Worm (Caenorhabditis elegans) whole organism, late embryonic: ENCODE data around the gene K05F6.14.
"Not testable (repeated sequence)": the region's sequence is repeated elsewhere in the genome, so short reads cannot be mapped to it uniquely, and the experiment has no call there.

Source experiments
- C08G9.2 ChIP-seq: sonication (generic microtip); optimal IDR thresholded peaks from 2 replicates; lab custom pipeline; 2016; ENCODE audit warnings: mild to moderate bottlenecking, missing genetic modification characterization, moderate library complexity, missing compliant biosample characterization
- C38D4.7 ChIP-seq: fragments of 200-800 bp; sonication (Bioruptor generic); optimal IDR thresholded peaks from 2 replicates; lab custom pipeline; 2018; ENCODE audit warnings: mild to moderate bottlenecking, missing genetic modification characterization, moderate library complexity, missing compliant biosample characterization
- K02D7.2 ChIP-seq: sonication (generic microtip); optimal IDR thresholded peaks from 2 replicates; lab custom pipeline; 2017; ENCODE audit warnings: mild to moderate bottlenecking, missing genetic modification characterization, missing compliant biosample characterization
- K09A11.1 ChIP-seq: sonication (generic microtip); optimal IDR thresholded peaks from 2 replicates; lab custom pipeline; 2017; ENCODE audit warnings: antibody characterized with exemption, mild to moderate bottlenecking, missing genetic modification characterization, missing compliant biosample characterization; ENCODE audit not compliant: insufficient read depth
- T23F11.4 ChIP-seq: fragments of 200-800 bp; sonication (Bioruptor generic); optimal IDR thresholded peaks from 2 replicates; lab custom pipeline; 2018; ENCODE audit warnings: mild to moderate bottlenecking, missing genetic modification characterization, missing compliant biosample characterization
- Y22D7AL.16 ChIP-seq: sonication (generic microtip); optimal IDR thresholded peaks from 2 replicates; lab custom pipeline; 2016; ENCODE audit warnings: missing genetic modification characterization, missing compliant biosample characterization
- ahr-1 ChIP-seq: sonication (generic microtip); optimal IDR thresholded peaks from 2 replicates; lab custom pipeline; 2016; ENCODE audit warnings: missing genetic modification characterization, missing compliant biosample characterization
- ceh-14 ChIP-seq: sonication (generic microtip); optimal IDR thresholded peaks from 2 replicates; lab custom pipeline; 2016; ENCODE audit warnings: missing genotype, missing genetic modification characterization, missing compliant biosample characterization
- ceh-18 ChIP-seq: sonication (generic microtip); optimal IDR thresholded peaks from 2 replicates; lab custom pipeline; 2016; ENCODE audit warnings: missing genetic modification characterization, missing compliant biosample characterization
- ceh-22 ChIP-seq: sonication (generic microtip); optimal IDR thresholded peaks from 2 replicates; lab custom pipeline; 2017; ENCODE audit warnings: missing biosample characterization, missing genetic modification characterization
- ceh-24 ChIP-seq: sonication (generic microtip); optimal IDR thresholded peaks from 2 replicates; lab custom pipeline; 2016; ENCODE audit warnings: mild to moderate bottlenecking, missing genetic modification characterization, missing compliant biosample characterization
- ceh-30 ChIP-seq: fragments of 150-350 bp; optimal IDR thresholded peaks from 2 replicates; lab custom pipeline; 2014; ENCODE audit warnings: missing biosample characterization, missing genetic modification characterization
- ceh-45 ChIP-seq: fragments of 200-800 bp; sonication (Bioruptor generic); IDR thresholded peaks from 2 replicates; pipeline ENCODE4 v1.3.6; 2022; ENCODE audit warnings: missing genetic modification reagents, missing genetic modification characterization, missing compliant biosample characterization
- ceh-48 ChIP-seq: sonication (generic microtip); optimal IDR thresholded peaks from 2 replicates; lab custom pipeline; 2016; ENCODE audit warnings: missing genetic modification characterization, inconsistent platforms, missing compliant biosample characterization
- ceh-6 ChIP-seq: fragments of 200-800 bp; sonication (Bioruptor generic); optimal IDR thresholded peaks from 2 replicates; lab custom pipeline; 2018; ENCODE audit warnings: mild to moderate bottlenecking, missing genetic modification characterization, missing compliant biosample characterization
- elt-2 ChIP-seq: sonication (generic microtip); optimal IDR thresholded peaks from 2 replicates; lab custom pipeline; 2016; ENCODE audit warnings: missing genetic modification reagents, missing genetic modification characterization, missing compliant biosample characterization
- elt-4 ChIP-seq: sonication (generic microtip); optimal IDR thresholded peaks from 2 replicates; lab custom pipeline; 2016; ENCODE audit warnings: missing genetic modification characterization, missing compliant biosample characterization
- fax-1 ChIP-seq: sonication (generic microtip); optimal IDR thresholded peaks from 2 replicates; lab custom pipeline; 2016; ENCODE audit warnings: missing genotype, missing genetic modification characterization, missing compliant biosample characterization
- fkh-10 ChIP-seq: fragments of 150-350 bp; optimal IDR thresholded peaks from 2 replicates; lab custom pipeline; 2014; ENCODE audit warnings: missing biosample characterization, missing genetic modification reagents, missing genetic modification characterization
- fkh-6 ChIP-seq: sonication (generic microtip); optimal IDR thresholded peaks from 2 replicates; lab custom pipeline; 2016; ENCODE audit warnings: missing genetic modification characterization, missing compliant biosample characterization
- gmeb-2 ChIP-seq: sonication (generic microtip); optimal IDR thresholded peaks from 2 replicates; lab custom pipeline; 2016; ENCODE audit warnings: missing genetic modification characterization, inconsistent platforms, missing compliant biosample characterization
- hlh-15 ChIP-seq: sonication (generic microtip); optimal IDR thresholded peaks from 2 replicates; lab custom pipeline; 2016; ENCODE audit warnings: missing genetic modification characterization, missing compliant biosample characterization
- hlh-30 ChIP-seq: sonication (generic microtip); optimal IDR thresholded peaks from 2 replicates; lab custom pipeline; 2017; ENCODE audit warnings: antibody characterized with exemption, missing genetic modification characterization, missing compliant biosample characterization; ENCODE audit not compliant: insufficient read depth
- hlh-6 ChIP-seq: sonication (generic microtip); optimal IDR thresholded peaks from 2 replicates; lab custom pipeline; 2016; ENCODE audit warnings: missing genotype, missing genetic modification characterization, missing compliant biosample characterization
- madf-2 ChIP-seq: sonication (generic microtip); optimal IDR thresholded peaks from 2 replicates; lab custom pipeline; 2017; ENCODE audit warnings: missing genetic modification characterization, missing compliant biosample characterization
- mec-3 ChIP-seq: sonication (generic microtip); optimal IDR thresholded peaks from 2 replicates; lab custom pipeline; 2016; ENCODE audit warnings: borderline replicate concordance, missing genetic modification characterization, missing compliant biosample characterization
- nfya-1 ChIP-seq: sonication (generic microtip); optimal IDR thresholded peaks from 2 replicates; lab custom pipeline; 2017; ENCODE audit warnings: missing genetic modification characterization, mild to moderate bottlenecking, missing compliant biosample characterization, antibody characterized with exemption, moderate library complexity
- nhr-11 ChIP-seq: fragments of 150-350 bp; optimal IDR thresholded peaks from 2 replicates; lab custom pipeline; 2014; ENCODE audit warnings: missing biosample characterization, missing genetic modification characterization
- nhr-232 ChIP-seq: sonication (generic microtip); optimal IDR thresholded peaks from 2 replicates; lab custom pipeline; 2016; ENCODE audit warnings: missing genetic modification characterization, missing compliant biosample characterization
- pros-1 ChIP-seq: fragments of 150-350 bp; optimal IDR thresholded peaks from 2 replicates; lab custom pipeline; 2014; ENCODE audit warnings: missing biosample characterization, missing genetic modification reagents, missing genetic modification characterization
- ref-2 ChIP-seq: sonication (generic microtip); optimal IDR thresholded peaks from 2 replicates; lab custom pipeline; 2016; ENCODE audit warnings: missing genetic modification characterization, missing compliant biosample characterization
- sox-2 ChIP-seq: fragments of 200-800 bp; sonication (Bioruptor generic); IDR thresholded peaks from 2 replicates; pipeline ENCODE4 v1.3.6; 2022; ENCODE audit warnings: missing genetic modification reagents, missing genetic modification characterization, missing compliant biosample characterization
- sox-4 ChIP-seq: sonication (generic microtip); optimal IDR thresholded peaks from 2 replicates; lab custom pipeline; 2017; ENCODE audit warnings: mild to moderate bottlenecking, missing genetic modification characterization, inconsistent platforms, missing compliant biosample characterization
- syd-9 ChIP-seq: sonication (generic microtip); optimal IDR thresholded peaks from 2 replicates; lab custom pipeline; 2016; ENCODE audit warnings: mild to moderate bottlenecking, missing genetic modification characterization, moderate library complexity, missing compliant biosample characterization
- unc-42 ChIP-seq: sonication (generic microtip); optimal IDR thresholded peaks from 2 replicates; lab custom pipeline; 2016; ENCODE audit warnings: missing genotype, missing genetic modification characterization, missing compliant biosample characterization
- zip-5 ChIP-seq: sonication (generic microtip); optimal IDR thresholded peaks from 2 replicates; lab custom pipeline; 2016; ENCODE audit warnings: missing genetic modification characterization, missing compliant biosample characterization

Gene K05F6.14

DNA sequence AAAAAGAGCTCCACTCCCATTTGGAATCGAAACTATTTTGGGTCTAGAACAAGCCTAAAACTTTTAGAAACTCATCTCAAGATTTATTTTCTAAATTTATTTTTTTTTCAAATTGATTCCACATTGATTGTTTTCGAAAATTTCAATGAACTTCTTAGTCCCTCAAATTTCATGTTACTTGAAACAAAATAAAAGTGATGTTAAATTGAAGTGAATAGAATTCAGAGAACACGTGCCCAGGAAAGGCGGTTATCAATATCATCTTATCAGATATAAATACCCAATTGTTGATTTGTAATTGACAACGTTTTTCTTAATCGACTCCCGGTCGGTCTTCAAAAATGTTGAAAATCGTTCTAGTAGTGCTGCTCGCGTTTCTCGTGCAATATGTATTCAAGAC lies 21.3 kb upstream of the K05F6.14 start, which contains the start of gene poml-4:
TSS of gene poml-4 (plus strand) at position 301 of the 400 bp plus-strand sequence.
- TF ChIP-seq C08G9.2 (tag; lab: Kevin White, UChicago); Y22D7AL.16 (tag; lab: Kevin White, UChicago); C38D4.7 (GFP tag; lab: Kevin White, UChicago): not testable (repeated sequence)

DNA sequence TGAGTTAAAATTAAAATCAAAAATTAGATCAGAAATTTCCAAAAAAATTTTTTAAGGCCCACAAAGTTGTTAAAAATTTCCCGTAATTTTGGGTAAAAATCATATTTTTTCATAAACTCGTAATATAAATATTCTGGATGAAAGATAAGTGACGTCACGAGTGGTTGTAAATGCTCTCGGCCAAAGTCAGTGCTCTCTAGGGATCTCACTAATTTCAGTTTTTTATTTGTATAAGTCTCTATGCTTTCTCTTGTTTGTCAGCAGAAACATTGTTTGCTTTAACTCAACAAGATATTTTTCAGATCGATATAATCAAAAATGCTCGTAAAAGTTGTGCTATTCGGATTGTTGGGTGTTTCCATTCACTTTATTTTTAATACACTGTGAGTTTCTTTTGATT lies 18.8 kb upstream of the K05F6.14 start, which contains the start of gene K05F6.4:
TSS of gene K05F6.4 (plus strand) at position 301 of the 400 bp plus-strand sequence.
- TF ChIP-seq fkh-10 (GFP tag; lab: Kevin White, UChicago); nfya-1 (tag; lab: Kevin White, UChicago); mec-3 (tag; lab: Kevin White, UChicago): not testable (repeated sequence)

DNA sequence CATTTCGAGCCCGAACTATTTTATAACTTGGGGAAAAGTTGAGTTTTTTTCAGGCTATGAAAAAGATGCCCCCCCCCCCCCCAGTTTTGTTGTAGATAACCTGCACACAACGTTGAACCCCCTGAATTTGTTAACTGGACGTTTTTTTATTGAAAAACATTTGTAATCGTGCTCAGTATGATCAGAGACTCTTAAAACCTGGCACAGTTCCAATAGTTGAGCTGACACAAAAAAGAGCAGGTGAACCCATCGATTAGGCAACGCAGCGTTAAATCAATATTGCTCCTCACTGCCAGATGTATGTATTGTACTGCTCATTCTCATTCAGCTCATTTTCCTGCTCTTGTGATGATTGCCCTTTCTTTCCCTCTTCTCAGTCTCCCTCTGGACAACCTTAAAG lies 16.3 kb upstream of the K05F6.14 start, which contains the start of gene K05F6.12:
TSS of gene K05F6.12 (plus strand) at position 301 of the 400 bp plus-strand sequence.
- TF ChIP-seq C38D4.7 (GFP tag; lab: Kevin White, UChicago): no peak
- TF ChIP-seq elt-4 (tag; lab: Kevin White, UChicago): no peak
- TF ChIP-seq unc-42 (tag; lab: Kevin White, UChicago): no peak
- no peak for TF ChIP-seq hlh-30 (tag; lab: Kevin White, UChicago)
- TF ChIP-seq K09A11.1 (tag; lab: Kevin White, UChicago): no peak
- TF ChIP-seq ceh-14 (tag; lab: Kevin White, UChicago): no peak
- TF ChIP-seq fkh-6 (tag; lab: Kevin White, UChicago): no peak
- no peak for TF ChIP-seq ceh-18
- no peak for TF ChIP-seq ceh-24

DNA sequence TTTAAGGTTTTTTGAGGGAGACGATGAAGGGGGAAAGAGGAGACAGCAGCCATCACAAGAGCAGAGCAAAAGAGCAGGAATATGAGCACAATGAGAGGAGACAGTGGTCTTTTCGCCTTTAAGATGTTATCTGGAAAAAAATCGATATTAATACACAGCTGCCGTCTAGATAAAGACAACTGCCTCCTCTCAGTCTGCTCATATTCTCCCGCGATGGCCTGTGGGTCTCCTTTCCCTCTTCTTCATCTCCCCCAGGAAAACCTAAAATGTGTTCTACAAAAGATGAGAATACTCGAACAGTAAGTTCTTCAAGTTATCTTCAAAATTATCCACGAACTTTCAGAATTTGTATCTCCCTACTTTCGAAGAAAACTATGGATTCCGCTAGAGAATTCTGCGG lies 11.5 kb upstream of the K05F6.14 start, which contains the start of the genes fbxb-52 and fbxb-51:
TSS of gene fbxb-52 (minus strand) at position 101 of the 400 bp plus-strand sequence.
TSS of gene fbxb-51 (plus strand) at position 212 of the 400 bp plus-strand sequence.
- TF ChIP-seq gmeb-2 (tag; lab: Kevin White, UChicago): no peak

DNA sequence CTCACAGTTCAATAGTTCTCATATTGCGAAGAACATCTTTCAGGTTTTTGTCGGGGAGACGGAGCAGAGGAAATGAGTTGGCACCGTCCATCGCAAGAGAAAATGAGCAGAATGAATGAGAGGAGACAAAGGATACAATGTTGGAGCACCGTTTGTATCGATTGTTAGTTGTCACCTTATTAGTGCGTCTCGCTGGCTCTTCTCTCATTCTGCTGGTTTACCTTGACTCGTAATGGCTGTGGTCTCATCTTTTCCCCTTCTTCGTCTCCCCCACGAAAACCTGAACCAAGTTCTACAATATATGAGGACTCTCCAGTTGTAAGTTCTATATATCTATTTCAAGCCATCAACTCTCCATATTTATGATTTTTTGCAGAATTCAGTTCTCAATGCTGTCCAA lies 5.7 kb upstream of the K05F6.14 start, which contains the start of the genes fbxb-54 and fbxb-50:
TSS of gene fbxb-54 (minus strand) at position 101 of the 400 bp plus-strand sequence.
TSS of gene fbxb-50 (plus strand) at position 227 of the 400 bp plus-strand sequence.
- TF ChIP-seq ceh-14, elt-4, sox-4 (tag; lab: Kevin White, UChicago): not testable (repeated sequence)

- TF ChIP-seq unc-42 (tag; lab: Kevin White, UChicago): no peak
- TF ChIP-seq ahr-1 (tag; lab: Kevin White, UChicago): no peak
Observed at ce11 chrII:1560839-1561238, 1.1 kb upstream of the K05F6.14 start.

ce11 chrII:1567646-1568045 lies 5.7 kb downstream of the K05F6.14 start, which contains the start of gene K05F6.8:
K05F6.8 (minus strand) TSS chrII:1567746.
- TF ChIP-seq pros-1 (tag; lab: Kevin White, UChicago) (no peak), T23F11.4 (GFP tag; lab: Kevin White, UChicago) (no peak), sox-4 (tag; lab: Kevin White, UChicago) (no peak), ceh-6 (no peak), hlh-15 (tag; lab: Kevin White, UChicago) (no peak), sox-2 (GFP tag; lab: Robert Waterston, UW) (no peak), nhr-232 (no peak), ceh-22 (tag; lab: Kevin White, UChicago) (no peak), mec-3 (tag; lab: Kevin White, UChicago) (no peak)

- no peak for TF ChIP-seq hlh-6 (tag; lab: Kevin White, UChicago)
- TF ChIP-seq ceh-30 (tag; lab: Kevin White, UChicago): no peak
- TF ChIP-seq fkh-6 (tag; lab: Kevin White, UChicago): no peak
- no peak for TF ChIP-seq madf-2 (tag; lab: Kevin White, UChicago)
- TF ChIP-seq nhr-11 (tag; lab: Kevin White, UChicago): no peak
- TF ChIP-seq elt-2 (tag; lab: Kevin White, UChicago): no peak
- no peak for TF ChIP-seq nfya-1 (tag; lab: Kevin White, UChicago)
- no peak for TF ChIP-seq fax-1 (tag; lab: Kevin White, UChicago)
- TF ChIP-seq zip-5: no peak
- no peak for TF ChIP-seq ceh-6
- no peak for TF ChIP-seq ceh-48 (tag; lab: Kevin White, UChicago)
- no peak for TF ChIP-seq ceh-45 (GFP tag; lab: Robert Waterston, UW)
- TF ChIP-seq sox-2 (GFP tag; lab: Robert Waterston, UW): no peak
- no peak for TF ChIP-seq elt-4 (tag; lab: Kevin White, UChicago)
- TF ChIP-seq ref-2: no peak
- no peak for TF ChIP-seq K02D7.2 (tag; lab: Kevin White, UChicago)
- TF ChIP-seq syd-9 (tag; lab: Kevin White, UChicago): no peak
Observed at ce11 chrII:1568214-1568613, 6.3 kb downstream of the K05F6.14 start, which contains the start of gene fbxb-49. fbxb-49 (plus strand) TSS chrII:1568514.
